Fruit fly (Drosophila melanogaster) whole organism, prepupa: Measurements from ENCODE around the gene Vha36-3.

ENCODE experiments used
- Blimp-1 ChIP-seq: fragments of 200-800 bp; sonication (Bioruptor generic); optimal IDR thresholded peaks from 3 replicates; lab custom pipeline; 2017; ENCODE audit warnings: missing biosample characterization, missing genetic modification characterization, mild to moderate bottlenecking, moderate library complexity, missing genetic modification reagents
- CG10631 ChIP-seq: fragments of 200-800 bp; sonication (Bioruptor generic); optimal IDR thresholded peaks from 2 replicates; lab custom pipeline; 2016; ENCODE audit warnings: missing biosample characterization, missing genetic modification characterization
- CG10669 ChIP-seq: fragments of 200-800 bp; sonication (Bioruptor generic); optimal IDR thresholded peaks from 3 replicates; lab custom pipeline; 2018; ENCODE audit warnings: missing biosample characterization, mild to moderate bottlenecking, missing genetic modification characterization, moderate library complexity
- CG11294 ChIP-seq: fragments of 200-800 bp; sonication (Bioruptor generic); IDR thresholded peaks from 2 replicates; pipeline ENCODE4 v1.3.6; 2022; ENCODE audit warnings: missing biosample characterization, missing genetic modification characterization
- CG11762 ChIP-seq: fragments of 200-800 bp; sonication (Bioruptor generic); optimal IDR thresholded peaks from 3 replicates; lab custom pipeline; 2016; ENCODE audit warnings: missing biosample characterization, missing genetic modification characterization; ENCODE audit not compliant: insufficient read depth
- CG15336 ChIP-seq: fragments of 200-800 bp; sonication (Bioruptor generic); IDR thresholded peaks from 2 replicates; pipeline ENCODE4 v1.3.6; 2022; ENCODE audit warnings: missing biosample characterization, missing genetic modification characterization
- CG1621 ChIP-seq: fragments of 200-800 bp; sonication (Bioruptor generic); optimal IDR thresholded peaks from 3 replicates; lab custom pipeline; 2018; ENCODE audit warnings: missing biosample characterization, mild to moderate bottlenecking, missing genetic modification characterization
- CG16779 ChIP-seq: fragments of 200-800 bp; sonication (Bioruptor generic); optimal IDR thresholded peaks from 3 replicates; lab custom pipeline; 2017; ENCODE audit warnings: missing biosample characterization, mild to moderate bottlenecking, missing genetic modification characterization
- CG31627 ChIP-seq: fragments of 200-800 bp; sonication (Bioruptor generic); optimal IDR thresholded peaks from 3 replicates; lab custom pipeline; 2016; ENCODE audit warnings: missing biosample characterization, missing genetic modification characterization
- CG34406 ChIP-seq: fragments of 200-800 bp; sonication (Bioruptor generic); optimal IDR thresholded peaks from 3 replicates; lab custom pipeline; 2016; ENCODE audit warnings: missing biosample characterization, missing genetic modification characterization
- CG3919 ChIP-seq: fragments of 200-800 bp; sonication (Bioruptor generic); optimal IDR thresholded peaks from 3 replicates; lab custom pipeline; 2016; ENCODE audit warnings: missing biosample characterization, missing genetic modification characterization
- CG6163 ChIP-seq: fragments of 200-800 bp; sonication (Bioruptor generic); IDR thresholded peaks from 3 replicates; pipeline ENCODE4 v1.3.6; 2022; ENCODE audit warnings: missing biosample characterization, missing genetic modification characterization
- CG6792 ChIP-seq: fragments of 200-800 bp; sonication (Bioruptor generic); optimal IDR thresholded peaks from 3 replicates; lab custom pipeline; 2016; ENCODE audit warnings: missing biosample characterization, missing genetic modification characterization
- CG6808 ChIP-seq: fragments of 200-800 bp; sonication (Bioruptor generic); optimal IDR thresholded peaks from 3 replicates; lab custom pipeline; 2017; ENCODE audit warnings: missing biosample characterization, missing genetic modification characterization, mild to moderate bottlenecking, moderate library complexity, missing genetic modification reagents
- CG6854 ChIP-seq: fragments of 200-800 bp; sonication (Bioruptor generic); optimal IDR thresholded peaks from 2 replicates; lab custom pipeline; 2017; ENCODE audit warnings: missing biosample characterization, mild to moderate bottlenecking, missing genetic modification characterization
- CG7368 ChIP-seq: fragments of 200-800 bp; sonication (Bioruptor generic); optimal IDR thresholded peaks from 3 replicates; lab custom pipeline; 2016; ENCODE audit warnings: missing biosample characterization, missing genetic modification characterization
- CG8119 ChIP-seq: fragments of 200-800 bp; sonication (Bioruptor generic); IDR thresholded peaks from 3 replicates; pipeline ENCODE4 v1.3.6; 2022; ENCODE audit warnings: missing biosample characterization, missing genetic modification characterization
- CG8632 ChIP-seq: fragments of 200-800 bp; sonication (Bioruptor generic); optimal IDR thresholded peaks from 3 replicates; lab custom pipeline; 2016; ENCODE audit warnings: missing biosample characterization, missing genetic modification characterization
- CG9139 ChIP-seq: fragments of 200-800 bp; sonication (Bioruptor generic); optimal IDR thresholded peaks from 3 replicates; lab custom pipeline; 2017; ENCODE audit warnings: missing biosample characterization, mild to moderate bottlenecking, missing genetic modification characterization
- Eip78C ChIP-seq: fragments of 200-800 bp; sonication (Bioruptor generic); peaks from one replicate; lab custom pipeline; 2016; ENCODE audit warnings: missing biosample characterization, missing genetic modification characterization
- Ets96B ChIP-seq: fragments of 200-800 bp; optimal IDR thresholded peaks from 2 replicates; lab custom pipeline; 2019; ENCODE audit warnings: missing biosample characterization, mild to moderate bottlenecking, missing genetic modification characterization, moderate library complexity
- Hr38 ChIP-seq: sonication (Bioruptor generic); optimal IDR thresholded peaks from 2 replicates; lab custom pipeline; 2016; ENCODE audit warnings: missing biosample characterization, missing genetic modification characterization
- Hr39 ChIP-seq: fragments of 200-800 bp; sonication (Bioruptor generic); optimal IDR thresholded peaks from 2 replicates; lab custom pipeline; 2016; ENCODE audit warnings: missing biosample characterization, missing genetic modification characterization
- Met ChIP-seq: fragments of 200-800 bp; sonication (Bioruptor generic); optimal IDR thresholded peaks from 3 replicates; lab custom pipeline; 2016; ENCODE audit warnings: missing biosample characterization, missing genetic modification characterization
- OdsH ChIP-seq: fragments of 200-800 bp; sonication (Bioruptor generic); optimal IDR thresholded peaks from 3 replicates; lab custom pipeline; 2016; ENCODE audit warnings: missing biosample characterization, missing genetic modification characterization
- Smox ChIP-seq: fragments of 200-800 bp; sonication (Bioruptor generic); optimal IDR thresholded peaks from 3 replicates; lab custom pipeline; 2016; ENCODE audit warnings: missing biosample characterization, missing genetic modification characterization
- Sox102F ChIP-seq: fragments of 200-800 bp; sonication (Bioruptor generic); optimal IDR thresholded peaks from 2 replicates; lab custom pipeline; 2016; ENCODE audit warnings: missing biosample characterization, mild to moderate bottlenecking, missing genetic modification characterization
- Sox14 ChIP-seq: fragments of 200-800 bp; sonication (Bioruptor generic); optimal IDR thresholded peaks from 3 replicates; lab custom pipeline; 2016; ENCODE audit warnings: missing biosample characterization, missing genetic modification characterization
- Sox15 ChIP-seq: fragments of 200-800 bp; sonication (Bioruptor generic); optimal IDR thresholded peaks from 3 replicates; lab custom pipeline; 2016; ENCODE audit warnings: missing biosample characterization, missing genetic modification characterization
- achi ChIP-seq: fragments of 200-800 bp; sonication (Bioruptor generic); optimal IDR thresholded peaks from 3 replicates; lab custom pipeline; 2016; ENCODE audit warnings: missing biosample characterization, missing genetic modification characterization
- acj6 ChIP-seq: fragments of 200-800 bp; sonication (Bioruptor generic); optimal IDR thresholded peaks from 3 replicates; lab custom pipeline; 2016; ENCODE audit warnings: missing biosample characterization, missing genetic modification characterization
- dsx ChIP-seq: fragments of 200-800 bp; optimal IDR thresholded peaks from 3 replicates; lab custom pipeline; 2019; ENCODE audit warnings: missing biosample characterization, mild to moderate bottlenecking, missing genetic modification characterization, moderate library complexity; ENCODE audit not compliant: poor library complexity, severe bottlenecking
- eg ChIP-seq: fragments of 200-800 bp; sonication (Bioruptor generic); IDR thresholded peaks from 3 replicates; pipeline ENCODE4 v1.3.6; 2022; ENCODE audit warnings: missing biosample characterization, missing genetic modification characterization
- esn ChIP-seq: fragments of 200-800 bp; sonication (Bioruptor generic); optimal IDR thresholded peaks from 2 replicates; lab custom pipeline; 2016; ENCODE audit warnings: missing biosample characterization, mild to moderate bottlenecking, missing genetic modification characterization, moderate library complexity
- fd59A ChIP-seq: fragments of 200-800 bp; sonication (Bioruptor generic); optimal IDR thresholded peaks from 2 replicates; lab custom pipeline; 2017; ENCODE audit warnings: missing biosample characterization, mild to moderate bottlenecking, missing genetic modification characterization, missing genetic modification reagents
- fd85E ChIP-seq: fragments of 200-800 bp; sonication (Bioruptor generic); optimal IDR thresholded peaks from 3 replicates; lab custom pipeline; 2016; ENCODE audit warnings: missing biosample characterization, missing genetic modification characterization
- fkh ChIP-seq: fragments of 200-800 bp; sonication (Bioruptor generic); optimal IDR thresholded peaks from 3 replicates; lab custom pipeline; 2017; ENCODE audit warnings: missing biosample characterization, mild to moderate bottlenecking, missing genetic modification characterization, moderate library complexity
- net ChIP-seq: fragments of 200-800 bp; sonication (Bioruptor generic); optimal IDR thresholded peaks from 3 replicates; lab custom pipeline; 2016; ENCODE audit warnings: missing biosample characterization, missing genetic modification characterization
- salr ChIP-seq, 2 experiments: fragments of 200-800 bp; sonication (Bioruptor generic); optimal IDR thresholded peaks; 3 replicates each; lab custom pipeline; 2016 to 2018; ENCODE audit warnings: missing biosample characterization in 2 of 2, missing genetic modification characterization in 2 of 2, mild to moderate bottlenecking in 1 of 2
- spab ChIP-seq: fragments of 200-800 bp; sonication (Bioruptor generic); optimal IDR thresholded peaks from 2 replicates; lab custom pipeline; 2017; ENCODE audit warnings: missing biosample characterization, mild to moderate bottlenecking, missing genetic modification characterization, missing genetic modification reagents
- ss ChIP-seq, 2 experiments: fragments of 200-800 bp; sonication (Bioruptor generic); optimal IDR thresholded peaks; 2 replicates in 1 of 2; 3 replicates in 1 of 2; lab custom pipeline; 2017 to 2018; ENCODE audit warnings: mild to moderate bottlenecking in 2 of 2, missing biosample characterization in 2 of 2, missing genetic modification characterization in 2 of 2, moderate library complexity in 1 of 2
- svp ChIP-seq: fragments of 200-800 bp; sonication (Bioruptor generic); peaks from one replicate; lab custom pipeline; 2016; ENCODE audit warnings: missing biosample characterization, missing genetic modification characterization
- topi ChIP-seq: fragments of 200-800 bp; sonication (Bioruptor generic); optimal IDR thresholded peaks from 3 replicates; lab custom pipeline; 2016; ENCODE audit warnings: missing biosample characterization, missing genetic modification characterization
- vri ChIP-seq: fragments of 200-800 bp; sonication (Bioruptor generic); optimal IDR thresholded peaks from 3 replicates; lab custom pipeline; 2016; ENCODE audit warnings: missing biosample characterization, mild to moderate bottlenecking, missing genetic modification characterization

Gene Vha36-3

dm6 chrX:2593753-2594096 lies 13.4 kb upstream of the Vha36-3 start (continued):
- TF ChIP-seq CG11762 (GFP tag; lab: Kevin White, UChicago), result peak; percentile 83
- TF ChIP-seq Met, result peak; percentile 93
- TF ChIP-seq OdsH (GFP tag; lab: Kevin White, UChicago), result peak; percentile 92
- TF ChIP-seq acj6 (GFP tag; lab: Kevin White, UChicago), result peak; percentile 91
- peak; percentile 88 for TF ChIP-seq net (GFP tag; lab: Kevin White, UChicago)
- peak; percentile 95 for TF ChIP-seq CG3919 (GFP tag; lab: Kevin White, UChicago)
- TF ChIP-seq Sox15 (GFP tag; lab: Kevin White, UChicago), result peak; percentile 93
- peak; percentile 97 for TF ChIP-seq Hr39 (GFP tag; lab: Kevin White, UChicago)

dm6 chrX:2593094-2593752 lies 12.9 kb upstream of the Vha36-3 start:
- TF ChIP-seq net (GFP tag; lab: Kevin White, UChicago) (no peak), Blimp-1 (peak; percentile 12), Eip78C (GFP tag; lab: Kevin White, UChicago) (peak; percentile 56)
- TF ChIP-seq, all 60 proteins: peak for 2

DNA sequence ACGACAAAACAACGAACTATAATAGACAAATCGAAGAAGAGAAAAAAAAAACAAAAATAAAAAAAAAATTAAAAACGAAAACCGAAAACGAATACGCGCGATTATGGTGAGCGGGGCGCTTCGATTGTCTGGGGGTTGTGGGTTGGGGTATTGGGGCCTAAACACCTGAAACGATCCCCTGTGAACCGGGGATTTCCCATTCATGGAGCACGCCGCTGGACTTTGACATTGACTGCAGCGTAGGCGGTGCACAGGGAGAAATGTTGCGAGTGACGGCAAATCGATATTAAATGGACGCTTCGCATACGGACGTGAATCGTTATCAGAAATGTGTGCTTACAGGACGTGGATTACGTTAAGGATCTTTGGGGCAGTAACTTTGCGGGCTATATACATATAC lies 11.9 kb upstream of the Vha36-3 start:
- TF ChIP-seq ss (GFP tag; optimal IDR thresholded peaks at IDR 0.05; lab: Kevin White, UChicago) (peak in 1 of 2 experiments; percentile 31), CG1621 (tag; lab: Kevin White, UChicago) (no peak), CG9139 (peak; percentile 28), Sox15 (GFP tag; lab: Kevin White, UChicago) (no peak), CG6808 (peak; percentile 22)

DNA sequence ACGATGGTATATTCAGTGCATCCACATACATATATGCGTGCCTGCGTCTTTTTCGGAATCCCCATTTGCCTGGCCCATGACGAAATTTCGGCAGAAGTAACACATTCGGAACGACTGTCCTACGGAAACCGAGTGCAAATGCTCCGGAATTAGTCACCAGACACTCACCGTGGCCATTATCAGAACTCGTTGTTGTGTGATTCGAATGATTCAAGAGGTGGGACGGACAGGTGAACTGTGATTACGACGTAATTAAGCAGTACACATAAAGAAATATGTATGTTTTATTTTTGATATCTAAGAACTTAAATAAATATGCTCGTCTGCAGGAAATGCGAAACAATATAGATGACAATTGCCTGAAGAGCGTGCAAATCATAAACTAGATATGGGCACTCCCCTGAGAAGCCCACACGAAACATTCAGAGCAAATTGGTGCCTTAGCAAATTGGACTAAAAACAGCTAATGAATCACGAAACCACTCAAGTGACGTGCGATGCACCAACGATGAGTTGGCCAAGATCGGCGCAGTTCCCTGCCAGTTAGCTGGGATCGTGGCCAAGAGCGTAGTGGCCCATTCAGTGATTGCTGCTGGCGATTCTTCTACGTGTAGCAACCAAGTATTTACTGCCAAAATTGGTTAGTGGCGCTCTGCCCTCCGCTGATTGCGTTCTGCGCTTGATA lies 11.1 kb upstream of the Vha36-3 start:
- TF ChIP-seq salr (GFP tag; optimal IDR thresholded peaks at IDR 0.05; lab: Kevin White, UChicago) (no peak), CG34406 (GFP tag; lab: Kevin White, UChicago) (no peak), CG31627 (GFP tag; lab: Kevin White, UChicago) (no peak), CG15336 (GFP tag; lab: Robert Waterston, UW) (no peak), CG6808 (no peak), Hr38 (GFP tag; lab: Kevin White, UChicago) (no peak), CG7368 (GFP tag; lab: Kevin White, UChicago) (no peak), Ets96B (no peak), Sox102F (no peak), CG11294 (GFP tag; lab: Robert Waterston, UW) (no peak), svp (peak; percentile 72), CG6163 (GFP tag; lab: Robert Waterston, UW) (no peak), esn (GFP tag; lab: Kevin White, UChicago) (peak; percentile 1), Sox14 (no peak), fd85E (GFP tag; lab: Kevin White, UChicago) (no peak), topi (GFP tag; lab: Kevin White, UChicago) (peak; percentile 8), acj6 (GFP tag; lab: Kevin White, UChicago) (no peak), Eip78C (GFP tag; lab: Kevin White, UChicago) (peak; percentile 64), CG16779 (tag; lab: Kevin White, UChicago) (no peak), fd59A (GFP tag; lab: Kevin White, UChicago) (no peak), CG9139 (no peak), eg (GFP tag; lab: Robert Waterston, UW) (no peak), dsx (no peak), spab (no peak), vri (GFP tag; lab: Kevin White, UChicago) (peak; percentile 67), fkh (GFP tag; lab: Kevin White, UChicago) (peak; percentile 3), Smox (peak; percentile 13), CG6792 (GFP tag; lab: Kevin White, UChicago) (no peak), CG8119 (no peak), CG8632 (GFP tag; lab: Kevin White, UChicago) (no peak), CG10631 (no peak), CG10669 (no peak), achi (GFP tag; lab: Kevin White, UChicago) (no peak), CG6854 (GFP tag; lab: Kevin White, UChicago) (no peak), CG1621 (tag; lab: Kevin White, UChicago) (no peak)
